Worm (Caenorhabditis elegans) whole organism, midembryonic: Measurements from ENCODE around the gene clec-47.

Experiments
- T22C8.4 ChIP-seq: fragments of 200-800 bp; sonication (Bioruptor generic); IDR thresholded peaks from 2 replicates; pipeline ENCODE4 v1.3.6; 2022; ENCODE audit warnings: missing genetic modification characterization, missing compliant biosample characterization
- cog-1 ChIP-seq: sonication (generic microtip); optimal IDR thresholded peaks from 2 replicates; lab custom pipeline; 2016; ENCODE audit warnings: missing genetic modification characterization, missing compliant biosample characterization
- flt-1 ChIP-seq: fragments of 200-800 bp; sonication (Bioruptor generic); IDR thresholded peaks from 2 replicates; pipeline ENCODE4 v1.3.6; 2022; ENCODE audit warnings: missing genetic modification characterization, missing compliant biosample characterization
- klf-2 ChIP-seq: fragments of 200-800 bp; sonication (Bioruptor generic); conservative IDR thresholded peaks from 2 replicates; pipeline ENCODE4 v1.3.6; 2022; ENCODE audit warnings: missing genetic modification reagents, missing genetic modification characterization, missing compliant biosample characterization
- med-1 ChIP-seq: sonication (generic microtip); optimal IDR thresholded peaks from 2 replicates; lab custom pipeline; 2017; ENCODE audit warnings: missing genetic modification characterization, mild to moderate bottlenecking, missing compliant biosample characterization, antibody characterized with exemption, missing genetic modification reagents; ENCODE audit not compliant: insufficient read depth
- ref-1 ChIP-seq: fragments of 200-800 bp; sonication (Bioruptor generic); conservative IDR thresholded peaks from 2 replicates; pipeline ENCODE4 v1.3.6; 2022; ENCODE audit warnings: missing genetic modification reagents, missing genetic modification characterization, missing compliant biosample characterization
- tab-1 ChIP-seq: fragments of 200-800 bp; sonication (Bioruptor generic); IDR thresholded peaks from 2 replicates; pipeline ENCODE4 v1.3.6; 2022; ENCODE audit warnings: missing genetic modification characterization, missing compliant biosample characterization
- ztf-23 ChIP-seq: fragments of 200-800 bp; sonication (Bioruptor generic); IDR thresholded peaks from 2 replicates; pipeline ENCODE4 v1.3.6; 2022; ENCODE audit warnings: missing genetic modification reagents, missing genetic modification characterization, missing compliant biosample characterization
- ztf-29 ChIP-seq: fragments of 200-800 bp; sonication (Bioruptor generic); IDR thresholded peaks from 2 replicates; pipeline ENCODE4 v1.3.6; 2022; ENCODE audit warnings: missing genetic modification reagents, missing genetic modification characterization, missing compliant biosample characterization

Gene clec-47

DNA sequence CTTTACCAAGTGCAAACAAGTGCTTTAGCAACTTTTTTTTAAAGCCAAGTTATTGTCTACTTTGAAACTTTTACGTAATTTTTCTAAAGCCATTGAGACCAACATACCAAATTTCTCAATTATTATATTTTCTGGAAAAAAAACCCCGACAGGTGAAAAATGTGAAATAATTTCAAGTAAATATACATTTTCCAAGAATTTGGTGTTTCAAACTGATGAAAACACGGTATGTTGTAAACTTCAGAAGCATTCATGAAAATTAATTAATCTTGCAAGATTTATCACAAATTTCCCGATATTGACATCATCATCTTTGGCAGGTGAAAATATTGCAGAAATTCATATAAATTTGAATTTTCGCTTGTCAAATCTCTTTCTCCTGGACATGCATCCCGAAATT is 12.9 kb upstream of the clec-47 start, which contains the start of gene srz-11:
TSS of gene srz-11 (plus strand) at position 386 of the 400 bp plus-strand sequence.
- TF ChIP-seq ztf-23 (GFP tag; lab: Robert Waterston, UW) (no peak), ztf-29 (GFP tag; lab: Robert Waterston, UW) (no peak), ref-1 (no peak), klf-2 (no peak), T22C8.4 (GFP tag; lab: Robert Waterston, UW) (no peak), flt-1 (no peak), cog-1 (tag; lab: Kevin White, UChicago) (no peak), tab-1 (GFP tag; lab: Robert Waterston, UW) (no peak), med-1 (GFP tag; lab: Kevin White, UChicago) (no peak)

DNA sequence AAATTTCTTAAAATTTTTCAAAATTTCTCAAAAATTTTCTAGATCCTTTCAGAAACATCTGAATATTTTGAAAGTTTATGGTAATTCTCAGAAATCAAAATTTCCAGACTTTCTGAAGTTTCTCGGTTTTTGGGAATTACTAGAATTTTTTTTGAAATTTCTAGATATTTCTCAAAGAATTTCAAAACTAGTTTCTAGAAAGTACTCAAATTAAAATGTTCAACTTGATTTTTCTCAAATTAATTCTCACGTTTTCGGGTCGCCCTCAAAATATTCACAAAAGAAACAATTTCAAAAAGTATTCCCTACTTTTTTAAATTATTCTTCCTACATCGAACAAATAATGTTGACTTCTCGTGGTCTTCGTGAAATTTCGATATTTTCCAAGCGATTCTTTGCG is 4.2 kb downstream of the clec-47 start, which contains the start of gene T09F5.10:
TSS of gene T09F5.10 (plus strand) at position 301 of the 400 bp plus-strand sequence.
- no peak for TF ChIP-seq ztf-23 (GFP tag; lab: Robert Waterston, UW)
- TF ChIP-seq med-1 (GFP tag; lab: Kevin White, UChicago) = no peak
- TF ChIP-seq T22C8.4 (GFP tag; lab: Robert Waterston, UW) = no peak
- no peak for TF ChIP-seq ztf-29 (GFP tag; lab: Robert Waterston, UW)

DNA sequence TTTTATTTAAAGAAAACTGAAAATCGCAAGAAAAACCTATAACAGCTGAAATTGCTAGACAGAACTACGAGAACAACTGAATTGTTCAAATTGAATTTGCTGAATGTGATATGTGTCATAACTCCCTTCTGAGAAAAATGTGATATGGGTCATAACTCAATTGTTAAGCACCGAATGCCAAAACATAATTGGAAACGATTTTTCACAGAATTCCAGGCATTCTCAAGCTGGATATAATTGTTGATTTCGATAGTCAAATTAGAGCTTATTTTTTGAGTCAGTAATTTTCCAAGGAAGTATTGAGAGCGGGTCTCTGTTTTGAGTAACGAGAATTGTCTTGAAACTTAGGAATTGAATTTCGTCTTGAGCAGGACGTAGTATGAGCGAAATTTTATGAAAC is 6.3 kb downstream of the clec-47 start:
- TF ChIP-seq ztf-23 (GFP tag; lab: Robert Waterston, UW) (no peak), cog-1 (tag; lab: Kevin White, UChicago) (no peak), flt-1 (no peak), ref-1 (no peak), tab-1 (GFP tag; lab: Robert Waterston, UW) (no peak), T22C8.4 (GFP tag; lab: Robert Waterston, UW) (no peak)

DNA sequence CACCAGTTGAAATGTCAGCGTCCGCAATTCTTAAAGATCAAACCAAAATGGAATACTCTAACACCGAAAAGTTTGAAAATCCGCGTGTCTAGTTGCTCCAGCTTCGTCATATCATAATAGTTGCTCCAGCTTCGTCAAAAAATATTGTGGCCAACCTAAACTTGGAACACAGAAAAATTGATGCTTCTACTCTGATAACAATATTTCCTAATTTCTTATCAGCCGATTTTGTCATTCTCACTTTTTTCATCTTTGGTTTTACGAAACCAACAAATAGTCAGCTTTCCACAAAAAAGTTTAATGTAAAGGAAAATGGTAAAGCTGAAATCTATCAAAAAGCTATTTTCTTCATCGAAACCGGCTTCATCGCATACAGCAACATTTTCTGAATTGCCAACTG is 6.8 kb downstream of the clec-47 start, which contains the start of gene fbxa-84:
TSS of gene fbxa-84 (plus strand) at position 34 of the 400 bp plus-strand sequence.
- TF ChIP-seq ztf-29 (GFP tag; lab: Robert Waterston, UW) (no peak), ztf-23 (GFP tag; lab: Robert Waterston, UW) (no peak), T22C8.4 (GFP tag; lab: Robert Waterston, UW) (no peak), med-1 (GFP tag; lab: Kevin White, UChicago) (no peak), tab-1 (GFP tag; lab: Robert Waterston, UW) (no peak), klf-2 (no peak), cog-1 (tag; lab: Kevin White, UChicago) (no peak), ref-1 (no peak), flt-1 (no peak)

DNA sequence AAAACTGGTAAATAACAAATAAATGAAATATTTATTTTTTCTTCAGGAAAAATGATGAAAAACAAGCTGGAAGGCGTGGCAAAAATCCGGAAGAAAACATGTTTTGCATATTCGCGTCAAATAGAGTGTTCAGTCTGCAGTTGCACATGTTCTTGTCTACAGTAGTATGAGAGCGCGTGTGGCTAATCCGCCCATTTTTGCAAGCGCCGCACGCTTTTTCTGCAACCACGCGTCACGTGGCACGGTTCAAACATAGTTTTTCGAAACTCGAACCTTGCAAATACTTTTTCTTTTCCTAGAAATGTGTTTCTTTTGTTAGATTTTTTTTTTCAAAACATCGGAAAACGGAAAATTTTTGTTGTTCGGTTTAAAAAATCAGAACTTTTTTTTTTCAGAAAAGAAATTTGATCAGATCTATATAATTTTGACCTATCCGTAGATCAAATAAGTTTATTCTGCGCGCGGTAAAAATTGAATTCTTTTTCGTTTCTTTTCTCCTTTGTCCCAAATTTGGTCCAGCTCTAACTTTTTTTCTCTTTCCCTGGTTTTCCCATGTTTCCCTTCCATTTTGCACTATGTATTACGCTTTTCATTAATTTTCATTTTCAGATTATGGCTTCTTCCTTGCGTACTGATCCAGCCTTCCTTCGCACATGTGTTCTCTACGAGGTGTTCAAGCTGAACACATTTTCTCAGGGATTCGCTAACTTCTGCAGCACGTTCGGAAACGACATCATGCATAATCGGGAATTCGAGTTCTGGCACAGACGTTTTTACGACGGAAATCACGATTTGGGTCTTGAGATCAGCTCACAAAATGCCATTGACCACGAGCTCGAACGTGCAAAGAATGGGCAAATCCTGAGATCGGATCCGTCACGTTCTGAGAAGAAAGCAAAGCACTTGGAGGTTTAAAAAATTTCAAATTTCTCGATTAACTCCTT is 8.8 kb downstream of the clec-47 start, which contains the start of gene Y75B12B.1:
TSS of gene Y75B12B.1 (plus strand) at position 603 of the 944 bp plus-strand sequence.
- no peak for TF ChIP-seq ztf-29 (GFP tag; lab: Robert Waterston, UW)
- no peak for TF ChIP-seq ref-1
- no peak for TF ChIP-seq med-1 (GFP tag; lab: Kevin White, UChicago)
- TF ChIP-seq flt-1 = no peak
- no peak for TF ChIP-seq ztf-23 (GFP tag; lab: Robert Waterston, UW)
- TF ChIP-seq klf-2 = no peak
- no peak for TF ChIP-seq tab-1 (GFP tag; lab: Robert Waterston, UW)
- TF ChIP-seq cog-1 (tag; lab: Kevin White, UChicago) = no peak
- no peak for TF ChIP-seq T22C8.4 (GFP tag; lab: Robert Waterston, UW)

DNA sequence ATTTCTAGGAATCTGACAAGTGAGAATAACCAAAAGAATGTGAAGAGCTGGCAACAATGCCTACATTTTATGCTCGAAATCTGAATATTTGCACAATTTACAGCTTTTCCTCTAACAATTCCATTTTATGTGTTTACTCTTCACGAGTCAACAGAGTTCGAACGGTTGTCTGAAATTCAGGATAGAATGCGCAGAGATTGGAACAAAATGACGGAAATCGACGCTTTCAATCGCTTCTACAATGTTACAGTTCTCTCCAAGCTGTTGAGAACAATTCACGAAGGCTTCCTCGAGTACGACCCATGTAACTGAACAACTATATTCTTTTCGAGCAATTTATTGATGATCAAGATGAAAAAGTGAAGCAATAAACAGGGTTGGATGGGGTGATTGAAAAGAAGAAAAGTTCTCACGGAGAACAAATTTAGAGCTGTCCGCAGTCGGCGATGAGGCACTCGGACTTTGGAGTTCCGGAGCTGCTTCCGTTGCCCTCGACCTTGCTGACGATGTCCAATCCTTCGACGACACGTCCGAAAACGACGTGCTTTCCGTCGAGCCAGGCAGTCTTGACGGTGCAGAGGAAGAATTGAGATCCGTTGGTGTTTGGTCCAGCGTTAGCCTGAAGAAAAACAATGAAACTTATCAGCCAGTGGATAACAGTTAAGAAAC is 10.8 kb downstream of the clec-47 start, which contains the start of gene Y75B12B.3:
TSS of gene Y75B12B.3 (minus strand) at position 21 of the 669 bp plus-strand sequence.
- TF ChIP-seq T22C8.4 (GFP tag; lab: Robert Waterston, UW) (no peak), klf-2 (no peak), flt-1 (no peak), ztf-29 (GFP tag; lab: Robert Waterston, UW) (no peak), ztf-23 (GFP tag; lab: Robert Waterston, UW) (no peak), med-1 (GFP tag; lab: Kevin White, UChicago) (no peak), tab-1 (GFP tag; lab: Robert Waterston, UW) (no peak), ref-1 (no peak), cog-1 (tag; lab: Kevin White, UChicago) (no peak)

DNA sequence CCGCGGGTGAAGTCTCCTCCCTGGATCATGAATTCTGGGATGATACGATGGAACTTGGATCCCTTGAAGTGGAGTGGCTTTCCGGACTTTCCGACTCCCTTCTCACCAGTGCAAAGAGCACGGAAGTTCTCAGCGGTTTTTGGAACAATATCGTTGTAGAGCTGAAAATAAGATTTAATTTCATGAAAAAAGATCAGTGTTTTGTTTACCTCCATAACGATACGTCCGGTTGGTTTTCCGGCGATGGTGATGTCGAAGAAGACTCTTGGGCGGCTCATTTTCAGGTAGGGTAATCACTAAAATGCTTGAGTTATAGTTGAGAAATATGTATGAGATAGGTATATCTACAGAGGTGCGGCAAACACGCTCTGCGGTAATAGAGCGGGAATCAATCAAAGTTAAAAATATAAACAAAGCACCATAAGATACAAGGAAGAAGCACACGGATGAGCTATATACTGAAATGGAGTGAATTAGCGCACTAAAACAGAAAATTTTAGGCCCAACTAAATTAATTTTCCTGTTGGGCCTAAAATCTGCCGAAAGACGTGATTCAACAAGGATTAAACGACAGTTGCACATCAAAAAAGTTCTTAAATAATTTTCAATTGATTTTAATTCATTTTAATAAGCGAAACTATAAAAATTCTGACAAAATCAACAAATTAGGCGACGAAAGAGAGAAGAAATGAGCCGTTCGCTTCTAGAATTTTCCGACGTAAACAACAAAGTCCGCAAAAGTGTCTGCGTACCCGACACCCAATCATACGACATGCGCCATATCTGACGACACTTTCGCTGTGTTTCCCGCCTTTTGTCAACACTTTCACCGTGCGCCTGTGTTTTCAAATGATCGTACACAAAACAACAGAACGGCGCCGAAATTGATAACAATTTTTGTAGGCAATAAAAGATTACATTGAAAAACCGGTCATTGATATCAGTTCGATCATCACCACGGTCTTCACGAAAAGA is 11.8 kb downstream of the clec-47 start, which contains the start of the genes cyn-7 and bath-36:
TSS of gene cyn-7 (minus strand) at position 296 of the 975 bp plus-strand sequence.
TSS of gene bath-36 (plus strand) at position 806 of the 975 bp plus-strand sequence.
- no peak for TF ChIP-seq cog-1 (tag; lab: Kevin White, UChicago)
- peak; percentile 24; the same call in 1 of the 2 replicates for TF ChIP-seq flt-1

DNA sequence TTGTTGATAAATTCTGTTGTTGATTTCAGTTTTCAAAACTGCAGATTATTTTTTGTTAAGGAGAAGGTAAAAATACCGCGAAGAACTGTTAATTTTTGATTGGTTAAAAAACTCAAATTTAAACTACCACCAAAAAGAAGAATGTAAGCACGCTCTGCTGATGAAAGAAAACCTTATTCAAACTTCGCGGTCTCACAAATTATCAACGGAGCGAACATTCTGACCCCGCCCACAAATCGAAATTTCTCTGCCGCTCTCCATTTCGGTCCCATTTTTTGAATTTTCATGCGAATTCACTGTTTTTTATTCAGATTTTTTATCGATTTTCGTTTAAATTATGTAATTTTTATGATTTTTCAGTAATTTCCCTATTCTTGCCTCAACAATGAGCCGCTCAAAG is 14.0 kb downstream of the clec-47 start, which contains the start of gene cyn-3:
TSS of gene cyn-3 (plus strand) at position 361 of the 400 bp plus-strand sequence.
- TF ChIP-seq cog-1 (tag; lab: Kevin White, UChicago) = no peak
- no peak for TF ChIP-seq ztf-29 (GFP tag; lab: Robert Waterston, UW)
- no peak for TF ChIP-seq klf-2
- no peak for TF ChIP-seq tab-1 (GFP tag; lab: Robert Waterston, UW)
- no peak for TF ChIP-seq med-1 (GFP tag; lab: Kevin White, UChicago)
- TF ChIP-seq flt-1 = no peak
- no peak for TF ChIP-seq T22C8.4 (GFP tag; lab: Robert Waterston, UW)
